Fruit fly (Drosophila melanogaster) whole organism, prepupa: ENCODE data around the gene Cep135.

Source experiments
- CG8632 ChIP-seq: fragments of 200-800 bp; sonication (Bioruptor generic); optimal IDR thresholded peaks from 3 replicates; lab custom pipeline; 2016; ENCODE audit warnings: missing biosample characterization, missing genetic modification characterization
- Eip78C ChIP-seq: fragments of 200-800 bp; sonication (Bioruptor generic); peaks from one replicate; lab custom pipeline; 2016; ENCODE audit warnings: missing biosample characterization, missing genetic modification characterization
- Hr39 ChIP-seq: fragments of 200-800 bp; sonication (Bioruptor generic); optimal IDR thresholded peaks from 2 replicates; lab custom pipeline; 2016; ENCODE audit warnings: missing biosample characterization, missing genetic modification characterization
- Lpt ChIP-seq: fragments of 200-800 bp; sonication (Bioruptor generic); optimal IDR thresholded peaks from 3 replicates; lab custom pipeline; 2016; ENCODE audit warnings: missing biosample characterization, missing genetic modification characterization

dm6 chr3L:15150028-15150427, 33.5 kb downstream of the Cep135 start:
- TF ChIP-seq Eip78C = no peak
- TF ChIP-seq Lpt (GFP tag; lab: Kevin White, UChicago) = no peak
- TF ChIP-seq CG8632 (GFP tag; lab: Kevin White, UChicago) = no peak
- TF ChIP-seq Hr39 = no peak
